ENCODE assay signal across 6 worm cellular contexts in the genomic region with DNA sequence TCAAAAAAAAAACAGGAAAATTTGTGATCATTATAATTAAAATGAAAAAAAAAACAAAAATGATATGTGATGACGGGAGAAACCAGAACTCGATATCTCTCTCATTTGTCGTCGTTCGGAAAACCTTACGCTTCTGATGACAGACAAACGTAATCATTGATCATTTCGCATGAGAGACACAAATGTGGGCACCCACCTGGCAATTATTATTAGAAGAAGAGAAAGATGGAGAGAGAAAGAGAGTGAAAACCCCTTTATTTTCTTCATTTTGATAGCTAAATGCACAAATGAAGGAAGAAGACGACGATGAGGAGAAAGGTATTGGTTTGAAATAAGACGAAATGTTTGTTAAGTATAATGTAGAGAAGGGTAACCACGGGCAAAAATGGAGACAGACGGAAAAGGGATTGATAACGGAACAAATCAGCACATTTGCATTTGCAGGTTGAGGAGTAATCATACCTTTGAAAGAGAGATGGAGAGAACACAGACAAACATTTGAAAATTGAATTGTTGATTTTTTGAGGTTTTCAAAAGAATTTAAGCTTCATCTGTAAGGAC.
A peak's percentile ranks its signal among the peaks of the same experiment; 100 is the strongest.
TF ChIP-seq lines count a peak whose summit lies in the region.

No protein-coding gene starts in this region.

TF ChIP-seq in whole organism, L1 larva, 84 proteins besides CTCF, POLR2A, EP300 and RAD21 (continues in another document):
- TF ChIP-seq lsy-2 (tag; optimal IDR thresholded peaks at IDR 0.05; lab: Kevin White, UChicago) (peak in 1 of 2 experiments; percentile 6), lin-35 (GFP tag; optimal IDR thresholded peaks at IDR 0.05; lab: Kevin White, UChicago) (peak in 1 of 2 experiments; percentile 36), sox-4 (tag; optimal IDR thresholded peaks at IDR 0.05; lab: Kevin White, UChicago) (no peak), elt-2 (tag; optimal IDR thresholded peaks at IDR 0.05; lab: Kevin White, UChicago) (peak; percentile 61), zip-4 (GFP tag; optimal IDR thresholded peaks at IDR 0.05; lab: Kevin White, UChicago) (no peak), alr-1 (tag; optimal IDR thresholded peaks at IDR 0.05; lab: Kevin White, UChicago; ENCODE audit: borderline replicate concordance) (no peak), aly-2 (tag; optimal IDR thresholded peaks at IDR 0.05; lab: Kevin White, UChicago) (no peak), blmp-1 (tag; optimal IDR thresholded peaks at IDR 0.05; lab: Kevin White, UChicago) (peak; percentile 33), nhr-237 (tag; optimal IDR thresholded peaks at IDR 0.05; lab: Kevin White, UChicago) (no peak), aha-1 (tag; optimal IDR thresholded peaks at IDR 0.05; lab: Kevin White, UChicago) (no peak), unc-86 (tag; optimal IDR thresholded peaks at IDR 0.05; lab: Kevin White, UChicago) (no peak), nhr-20 (tag; optimal IDR thresholded peaks at IDR 0.05; lab: Kevin White, UChicago) (peak; percentile 17), efl-1 (optimal IDR thresholded peaks at IDR 0.05; lab: Kevin White, UChicago) (no peak), efl-1 (GFP tag; optimal IDR thresholded peaks at IDR 0.05 in 1 of 2; lab: Kevin White, UChicago) (peak in 1 of 2 experiments; percentile 22)

TF ChIP-seq in whole organism, L2 larva, 48 proteins besides CTCF, POLR2A, EP300 and RAD21:
- TF ChIP-seq unc-62 (GFP tag; optimal IDR thresholded peaks at IDR 0.05; lab: Kevin White, UChicago) = no peak
- TF ChIP-seq fos-1 (tag; optimal IDR thresholded peaks at IDR 0.05; lab: Kevin White, UChicago) = peak; percentile 35
- TF ChIP-seq gmeb-1 (tag; optimal IDR thresholded peaks at IDR 0.05; lab: Kevin White, UChicago) = peak; percentile 2
- peak; percentile 27 for TF ChIP-seq crh-2 (tag; optimal IDR thresholded peaks at IDR 0.05; lab: Kevin White, UChicago)

TF ChIP-seq in whole organism, L3 larva, 47 proteins besides CTCF, POLR2A, EP300 and RAD21 (continues in another document):
- TF ChIP-seq skn-1 (tag; optimal IDR thresholded peaks at IDR 0.05; lab: Kevin White, UChicago) (no peak), elt-3 (tag; optimal IDR thresholded peaks at IDR 0.05; lab: Kevin White, UChicago) (no peak), elt-2 (tag; optimal IDR thresholded peaks at IDR 0.05; lab: Kevin White, UChicago) (peak; percentile 78), ztf-11 (tag; optimal IDR thresholded peaks at IDR 0.05; lab: Kevin White, UChicago) (no peak), pha-4 (tag; optimal IDR thresholded peaks at IDR 0.05; lab: Kevin White, UChicago) (peak; percentile 47), nfya-1 (tag; optimal IDR thresholded peaks at IDR 0.05; lab: Kevin White, UChicago; ENCODE audit: insufficient read depth) (no peak), nhr-237 (tag; optimal IDR thresholded peaks at IDR 0.05; lab: Kevin White, UChicago) (no peak), ceh-9 (tag; optimal IDR thresholded peaks at IDR 0.05; lab: Kevin White, UChicago) (no peak), egl-5 (tag; optimal IDR thresholded peaks at IDR 0.05; lab: Kevin White, UChicago) (no peak), egl-27 (tag; optimal IDR thresholded peaks at IDR 0.05; lab: Kevin White, UChicago) (no peak), pqm-1 (tag; optimal IDR thresholded peaks at IDR 0.05; lab: Kevin White, UChicago) (peak; percentile 63), aly-2 (tag; optimal IDR thresholded peaks at IDR 0.05; lab: Kevin White, UChicago) (no peak), lin-39 (tag; optimal IDR thresholded peaks at IDR 0.05; lab: Kevin White, UChicago) (no peak), fkh-10 (GFP tag; optimal IDR thresholded peaks at IDR 0.05; lab: Kevin White, UChicago) (no peak), nhr-11 (tag; optimal IDR thresholded peaks at IDR 0.05; lab: Kevin White, UChicago) (no peak), tbx-2 (tag; optimal IDR thresholded peaks at IDR 0.05; lab: Kevin White, UChicago) (no peak), ceh-82 (tag; optimal IDR thresholded peaks at IDR 0.05; lab: Kevin White, UChicago) (no peak), daf-12 (tag; optimal IDR thresholded peaks at IDR 0.05; lab: Kevin White, UChicago) (no peak)

TF ChIP-seq in whole organism, L4 larva, 104 proteins besides CTCF, POLR2A, EP300 and RAD21 (continues in another document):
- TF ChIP-seq daf-16 (GFP tag; optimal IDR thresholded peaks at IDR 0.05; lab: Kevin White, UChicago) (no peak), daf-16 (tag; optimal IDR thresholded peaks at IDR 0.05; lab: Kevin White, UChicago) (peak; percentile 69), snpc-4 (tag; optimal IDR thresholded peaks at IDR 0.05; lab: Kevin White, UChicago) (no peak), aha-1 (tag; lab: Kevin White, UChicago) (peak; percentile 93), arid-1 (GFP tag; conservative IDR thresholded peaks at IDR 0.05; lab: Robert Waterston, UW) (no peak), dve-1 (tag; optimal IDR thresholded peaks at IDR 0.05; lab: Kevin White, UChicago; ENCODE audit: insufficient read depth) (peak; percentile 37), dpl-1 (GFP tag; optimal IDR thresholded peaks at IDR 0.05; lab: Kevin White, UChicago) (no peak), ZK546.5 (tag; optimal IDR thresholded peaks at IDR 0.05; lab: Kevin White, UChicago) (no peak), F10B5.3 (tag; optimal IDR thresholded peaks at IDR 0.05; lab: Kevin White, UChicago) (no peak), php-3 (GFP tag; IDR thresholded peaks at IDR 0.05; lab: Robert Waterston, UW) (0 out of 2 replicates have a peak, but pooled peaks have one; percentile 25), unc-62 (GFP tag; optimal IDR thresholded peaks at IDR 0.05 in 1 of 2; lab: Kevin White, UChicago) (peak in 1 of 2 experiments; percentile 95), unc-62 (tag; optimal IDR thresholded peaks at IDR 0.05; lab: Kevin White, UChicago) (no peak), nhr-28 (tag; optimal IDR thresholded peaks at IDR 0.05; lab: Kevin White, UChicago) (peak; percentile 62), duxl-1 (tag; optimal IDR thresholded peaks at IDR 0.05; lab: Kevin White, UChicago; ENCODE audit: poor library complexity) (no peak), dmd-9 (GFP tag; IDR thresholded peaks at IDR 0.05; lab: Robert Waterston, UW) (no peak), dmd-8 (GFP tag; IDR thresholded peaks at IDR 0.05; lab: Robert Waterston, UW) (no peak), nhr-48 (tag; optimal IDR thresholded peaks at IDR 0.05; lab: Kevin White, UChicago) (no peak), F44E2.7 (GFP tag; IDR thresholded peaks at IDR 0.05; lab: Robert Waterston, UW) (no peak)

TF ChIP-seq in whole organism, late embryonic, 69 proteins besides CTCF, POLR2A, EP300 and RAD21:
- TF ChIP-seq elt-2 (tag; optimal IDR thresholded peaks at IDR 0.05; lab: Kevin White, UChicago) (peak; percentile 2), hlh-8 (tag; optimal IDR thresholded peaks at IDR 0.05; lab: Kevin White, UChicago) (no peak), ceh-14 (tag; optimal IDR thresholded peaks at IDR 0.05; lab: Kevin White, UChicago) (peak; percentile 11), odd-2 (tag; optimal IDR thresholded peaks at IDR 0.05; lab: Kevin White, UChicago) (no peak), nfya-1 (tag; optimal IDR thresholded peaks at IDR 0.05; lab: Kevin White, UChicago) (peak; percentile 12)
TF ChIP-seq in whole organism, late embryonic: peak in this region for 3.

TF ChIP-seq in whole organism, young adult, 124 proteins besides CTCF, POLR2A, EP300 and RAD21:
- TF ChIP-seq ztf-18 (tag; optimal IDR thresholded peaks at IDR 0.05; lab: Kevin White, UChicago) = no peak
- TF ChIP-seq attf-6 (GFP tag; IDR thresholded peaks at IDR 0.05; lab: Robert Waterston, UW) = no peak
- TF ChIP-seq pha-4 (tag; optimal IDR thresholded peaks at IDR 0.05; lab: Kevin White, UChicago) = no peak
- TF ChIP-seq mcd-1 (GFP tag; IDR thresholded peaks at IDR 0.05; lab: Robert Waterston, UW) = no peak
- peak in 1 of 2 experiments; percentile 20 for TF ChIP-seq let-607 (tag; optimal IDR thresholded peaks at IDR 0.05; lab: Kevin White, UChicago)
- no peak for TF ChIP-seq lag-1 (GFP tag; IDR thresholded peaks at IDR 0.05; lab: Robert Waterston, UW)
- TF ChIP-seq hrde-1 (tag; optimal IDR thresholded peaks at IDR 0.05; lab: Kevin White, UChicago; ENCODE audit: borderline replicate concordance) = no peak
- TF ChIP-seq ccch-3 (GFP tag; optimal IDR thresholded peaks at IDR 0.05; lab: Kevin White, UChicago) = no peak
- TF ChIP-seq nhr-80 (tag; optimal IDR thresholded peaks at IDR 0.05; lab: Kevin White, UChicago) = peak; percentile 84
